Fruit fly (Drosophila melanogaster): ENCODE data around the gene CG8031.
A peak's percentile ranks its signal among the peaks of the same experiment; 100 is the strongest.

Gene CG8031

dm6 chr3R:13057121-13057805, 46.2 kb upstream of the CG8031 start, which contains the start of gene sim:
TSS of gene sim (plus strand) at chr3R:13057755.
- peak; percentile 17; the same call in 1 of the 2 replicates for TF ChIP-seq Bgb (GFP tag; IDR thresholded peaks at IDR 0.05; ENCODE audit: partially characterized antibody)
- 0 out of 3 replicates have a peak, but pooled peaks have one; percentile 12 for TF ChIP-seq sr (GFP tag; IDR thresholded peaks at IDR 0.05)
- 0 out of 4 replicates have a peak, but pooled peaks have one; percentile 21 for TF ChIP-seq Dll (GFP tag; IDR thresholded peaks at IDR 0.05; ENCODE audit: partially characterized antibody)
- TF ChIP-seq z (GFP tag; IDR thresholded peaks at IDR 0.05) = peak; percentile 72; the same call in 2 of the 3 replicates
- 0 out of 2 replicates have a peak, but pooled peaks have one; percentile 28 for TF ChIP-seq Nf-YA (GFP tag; IDR thresholded peaks at IDR 0.05)
- TF ChIP-seq ewg (GFP tag; optimal IDR thresholded peaks at IDR 0.05) = peak; percentile 83
- TF ChIP-seq seq (GFP tag; IDR thresholded peaks at IDR 0.05) = peak; percentile 52; the same call in 1 of the 2 replicates
- TF ChIP-seq CG2199 (GFP tag; IDR thresholded peaks at IDR 0.05) = 0 out of 3 replicates have a peak, but pooled peaks have one; percentile 53
- TF ChIP-seq CG9932 (GFP tag; IDR thresholded peaks at IDR 0.05) = 0 out of 2 replicates have a peak, but pooled peaks have one; percentile 21
- TF ChIP-seq sna (GFP tag; IDR thresholded peaks at IDR 0.05; ENCODE audit: partially characterized antibody) = peak; percentile 32; the same call in 1 of the 2 replicates
- no peak for TF ChIP-seq lilli (GFP tag; optimal IDR thresholded peaks at IDR 0.05)
- no peak for TF ChIP-seq chif (GFP tag; optimal IDR thresholded peaks at IDR 0.05)
- no peak for TF ChIP-seq Elba2 (GFP tag; optimal IDR thresholded peaks at IDR 0.05)
- TF ChIP-seq CG4404 (GFP tag; IDR thresholded peaks at IDR 0.05) = no peak
- TF ChIP-seq knrl (GFP tag; IDR thresholded peaks at IDR 0.05; ENCODE audit: partially characterized antibody) = 0 out of 3 replicates have a peak, but pooled peaks have one; percentile 25
- peak; percentile 43 for TF ChIP-seq Jarid2 (GFP tag; optimal IDR thresholded peaks at IDR 0.05)
- TF ChIP-seq crol (GFP tag; IDR thresholded peaks at IDR 0.05) = peak; percentile 73
- no peak for TF ChIP-seq CG18599 (GFP tag; optimal IDR thresholded peaks at IDR 0.05)
- TF ChIP-seq gsb (GFP tag; IDR thresholded peaks at IDR 0.05) = peak; percentile 32; the same call in 1 of the 2 replicates
- no peak for TF ChIP-seq CG11695 (GFP tag; IDR thresholded peaks at IDR 0.05)
- TF ChIP-seq kni (GFP tag; optimal IDR thresholded peaks at IDR 0.05) = peak; percentile 16
- TF ChIP-seq slbo (GFP tag; IDR thresholded peaks at IDR 0.05) = no peak
- TF ChIP-seq Nf-YB (GFP tag; optimal IDR thresholded peaks at IDR 0.05) = peak; percentile 94
- TF ChIP-seq CG6272 (GFP tag; IDR thresholded peaks at IDR 0.05) = 0 out of 2 replicates have a peak, but pooled peaks have one; percentile 21
- TF ChIP-seq cad (GFP tag; optimal IDR thresholded peaks at IDR 0.05) = no peak
- TF ChIP-seq sens (GFP tag) = no peak
- 0 out of 3 replicates have a peak, but pooled peaks have one; percentile 31 for TF ChIP-seq Opbp (GFP tag; IDR thresholded peaks at IDR 0.05; ENCODE audit: partially characterized antibody)
- peak; percentile 27 for TF ChIP-seq Med (GFP tag)
- TF ChIP-seq ci (GFP tag; IDR thresholded peaks at IDR 0.05) = 0 out of 3 replicates have a peak, but pooled peaks have one; percentile 10
- no peak for TF ChIP-seq CG32772 (GFP tag; IDR thresholded peaks at IDR 0.05)
- TF ChIP-seq rib (GFP tag; IDR thresholded peaks at IDR 0.05) = 0 out of 2 replicates have a peak, but pooled peaks have one; percentile 29
- TF ChIP-seq fd64A (GFP tag; optimal IDR thresholded peaks at IDR 0.05) = no peak
- peak; percentile 95 for TF ChIP-seq Nf-YC (tag; optimal IDR thresholded peaks at IDR 0.05)
- no peak for TF ChIP-seq ssp (GFP tag; IDR thresholded peaks at IDR 0.05)
- TF ChIP-seq Antp (GFP tag; optimal IDR thresholded peaks at IDR 0.05) = no peak
- no peak for TF ChIP-seq Atf3 (GFP tag; optimal IDR thresholded peaks at IDR 0.05)
- TF ChIP-seq sim (GFP tag; IDR thresholded peaks at IDR 0.05) = peak; percentile 59; the same call in 1 of the 2 replicates
- 0 out of 2 replicates have a peak, but pooled peaks have one; percentile 24 for TF ChIP-seq CG17328 (GFP tag; IDR thresholded peaks at IDR 0.05)
- TF ChIP-seq kay (GFP tag; optimal IDR thresholded peaks at IDR 0.05) = no peak
- no peak for TF ChIP-seq CG6765 (GFP tag; optimal IDR thresholded peaks at IDR 0.05)
- no peak for TF ChIP-seq CG10979 (tag; optimal IDR thresholded peaks at IDR 0.05)
- no peak for TF ChIP-seq Lhr (GFP tag; optimal IDR thresholded peaks at IDR 0.05)
- TF ChIP-seq sima (GFP tag; optimal IDR thresholded peaks at IDR 0.05) = no peak
- TF ChIP-seq CG2712 (tag; optimal IDR thresholded peaks at IDR 0.05) = no peak
- TF ChIP-seq cg (GFP tag; optimal IDR thresholded peaks at IDR 0.05) = peak; percentile 91
